Fruit fly (Drosophila melanogaster): ENCODE measurements around the gene mtd.

The mtd gene

DNA sequence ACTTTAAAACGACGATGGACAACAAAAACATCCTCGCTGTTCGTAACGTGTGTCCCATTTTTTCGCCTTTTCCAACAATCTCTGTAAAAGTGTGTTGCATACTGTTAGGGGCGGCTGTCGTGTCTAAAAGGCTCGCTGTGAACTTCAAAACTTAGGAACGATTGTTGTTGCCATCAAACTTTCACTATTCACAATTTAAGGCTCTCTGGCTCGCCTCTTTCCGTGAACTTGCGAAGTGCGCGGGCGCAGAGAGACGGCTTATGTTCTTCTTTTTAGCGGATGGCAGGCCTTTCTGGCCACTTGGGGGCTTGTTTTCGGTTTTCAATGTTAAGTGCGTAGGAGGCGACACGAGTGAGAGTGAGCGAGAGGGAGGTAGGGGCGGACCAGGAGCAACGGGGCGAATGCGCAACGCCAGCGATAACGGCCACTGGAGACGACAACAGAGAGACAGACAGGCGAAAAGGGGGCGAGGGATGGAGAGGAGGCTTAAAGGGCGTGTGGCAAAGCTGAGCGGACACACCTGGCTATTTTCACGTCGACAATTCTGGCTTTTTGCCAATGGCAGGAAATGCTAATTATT, at the start of gene mtd:
mtd (minus strand) TSS at position 51 of the 580 bp plus-strand sequence.
- TF ChIP-seq hb (GFP tag; IDR thresholded peaks at IDR 0.05; ENCODE audit: partially characterized antibody) (no peak), slp2 (GFP tag; optimal IDR thresholded peaks at IDR 0.05) (no peak), abd-A (tag; optimal IDR thresholded peaks at IDR 0.05) (peak; percentile 70), gsb-n (tag; optimal IDR thresholded peaks at IDR 0.05) (no peak), Ets65A (GFP tag) (peak; percentile 94), Trl (optimal IDR thresholded peaks at IDR 0.05) (peak in 1 of 2 experiments; percentile 8), Trl (GFP tag; optimal IDR thresholded peaks at IDR 0.05) (no peak), sens (GFP tag) (no peak), chinmo (GFP tag; IDR thresholded peaks at IDR 0.05; ENCODE audit: partially characterized antibody) (0 out of 4 replicates have a peak, but pooled peaks have one; percentile 33), Bdp1 (GFP tag; optimal IDR thresholded peaks at IDR 0.05) (no peak), CG11085 (GFP tag; IDR thresholded peaks at IDR 0.05) (no peak), CG5953 (GFP tag; IDR thresholded peaks at IDR 0.05) (no peak), seq (GFP tag; IDR thresholded peaks at IDR 0.05) (no peak), dan (GFP tag; IDR thresholded peaks at IDR 0.05) (no peak), CG1832 (GFP tag; optimal IDR thresholded peaks at IDR 0.05) (peak; percentile 27), ewg (GFP tag; optimal IDR thresholded peaks at IDR 0.05) (peak; percentile 87), gsb (GFP tag; IDR thresholded peaks at IDR 0.05) (no peak), Drgx (GFP tag; IDR thresholded peaks at IDR 0.05) (peak; percentile 18; the same call in 1 of the 2 replicates), dm (GFP tag; optimal IDR thresholded peaks at IDR 0.05) (no peak), CG9932 (GFP tag; IDR thresholded peaks at IDR 0.05) (peak; percentile 17; the same call in 1 of the 2 replicates), crol (GFP tag; IDR thresholded peaks at IDR 0.05) (peak; percentile 77), sr (GFP tag; IDR thresholded peaks at IDR 0.05) (peak; percentile 47; the same call in 1 of the 3 replicates), CG10565 (GFP tag; optimal IDR thresholded peaks at IDR 0.05) (no peak), ara (GFP tag; IDR thresholded peaks at IDR 0.05) (no peak), Dbx (GFP tag; IDR thresholded peaks at IDR 0.05) (0 out of 3 replicates have a peak, but pooled peaks have one; percentile 35), CG8359 (GFP tag; optimal IDR thresholded peaks at IDR 0.05; ENCODE audit: borderline replicate concordance) (no peak), CG8290 (GFP tag; optimal IDR thresholded peaks at IDR 0.05) (no peak), CG8290 (tag; optimal IDR thresholded peaks at IDR 0.05) (peak in 1 of 2 experiments; percentile 5), CG34376 (GFP tag; optimal IDR thresholded peaks at IDR 0.05) (no peak), stwl (tag; optimal IDR thresholded peaks at IDR 0.05) (no peak), CG3726 (GFP tag; IDR thresholded peaks at IDR 0.05) (no peak), Med (GFP tag) (peak; percentile 82), danr (GFP tag; IDR thresholded peaks at IDR 0.05) (no peak), CG13624 (GFP tag; optimal IDR thresholded peaks at IDR 0.05) (peak; percentile 28), Deaf1 (tag; optimal IDR thresholded peaks at IDR 0.05) (peak; percentile 80), row (GFP tag; IDR thresholded peaks at IDR 0.05) (peak; percentile 56), trh (GFP tag; optimal IDR thresholded peaks at IDR 0.05) (no peak), CG2875 (GFP tag; optimal IDR thresholded peaks at IDR 0.05) (no peak), CG2129 (GFP tag; IDR thresholded peaks at IDR 0.05; ENCODE audit: partially characterized antibody) (no peak)

DNA sequence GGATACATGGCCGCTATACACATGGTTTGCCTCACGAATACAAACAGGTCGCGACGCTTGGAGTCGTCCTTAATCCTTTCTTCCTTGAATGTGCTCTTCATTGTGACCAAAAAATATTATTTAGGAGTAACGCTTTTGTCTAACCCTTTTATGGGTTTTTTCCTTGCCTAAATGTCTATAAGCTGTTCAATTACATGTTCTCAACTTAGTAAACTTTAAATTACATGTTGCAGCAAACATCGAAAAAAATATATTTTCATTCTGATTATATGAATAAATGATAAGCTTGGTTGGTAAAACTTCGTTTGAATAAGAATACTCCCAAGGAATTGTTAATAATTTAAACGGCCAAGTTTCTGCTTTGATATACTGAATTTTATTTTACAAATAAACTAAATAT, 48.9 kb upstream of the mtd start, which contains the start of gene Or83a:
Or83a (minus strand) TSS at position 101 of the 400 bp plus-strand sequence.
- TF ChIP-seq Hand (GFP tag; optimal IDR thresholded peaks at IDR 0.05) (no peak), CG1529 (GFP tag; optimal IDR thresholded peaks at IDR 0.05) (no peak), ftz-f1 (GFP tag; optimal IDR thresholded peaks at IDR 0.05) (no peak), CG32767 (GFP tag; IDR thresholded peaks at IDR 0.05) (no peak)

Measured in whole organism, embryonic.